Fruit fly (Drosophila melanogaster): ENCODE measurements around the gene Hmgcr.

Gene Hmgcr

DNA sequence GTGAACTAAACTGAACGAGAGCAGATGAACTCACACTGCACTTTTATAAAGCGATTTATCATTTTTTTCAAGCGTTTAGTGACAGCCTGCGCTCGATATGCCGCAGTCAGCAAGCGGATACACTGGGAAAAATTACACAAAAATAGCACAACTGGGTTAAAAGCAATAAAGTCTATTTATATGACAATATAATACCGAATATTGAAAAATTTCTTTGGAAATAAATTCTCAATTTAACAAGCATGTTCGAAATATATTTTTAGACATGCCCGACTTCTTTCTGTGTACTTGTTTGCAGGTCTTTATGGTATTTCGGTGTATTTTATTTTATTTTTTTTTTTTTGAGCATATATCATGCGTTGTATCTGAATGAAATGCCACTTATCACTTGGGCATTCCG is 19.2 kb upstream of the Hmgcr start (continued):
- peak; percentile 8 for TF ChIP-seq CG17802 (tag; optimal IDR thresholded peaks at IDR 0.05)
- TF ChIP-seq Asciz (GFP tag; optimal IDR thresholded peaks at IDR 0.05) = peak; percentile 29
- TF ChIP-seq CG11085 (GFP tag; IDR thresholded peaks at IDR 0.05) = 0 out of 2 replicates have a peak, but pooled peaks have one; percentile 35
- peak; percentile 31 for TF ChIP-seq CG4707 (GFP tag; optimal IDR thresholded peaks at IDR 0.05)
- TF ChIP-seq CG12391 (tag; optimal IDR thresholded peaks at IDR 0.05) = peak; percentile 75
- peak; percentile 57; the same call in 2 of the 3 replicates for TF ChIP-seq zfh1 (GFP tag; IDR thresholded peaks at IDR 0.05)
- TF ChIP-seq CG12236 (GFP tag; optimal IDR thresholded peaks at IDR 0.05) = no peak
- TF ChIP-seq BEAF-32 (GFP tag; optimal IDR thresholded peaks at IDR 0.05) = no peak
- no peak for TF ChIP-seq Dp (GFP tag; optimal IDR thresholded peaks at IDR 0.05)
- no peak for TF ChIP-seq Dref (GFP tag; IDR thresholded peaks at IDR 0.05)
- TF ChIP-seq CG15696 (tag; optimal IDR thresholded peaks at IDR 0.05) = peak; percentile 75
- TF ChIP-seq NfI (GFP tag; optimal IDR thresholded peaks at IDR 0.05) = peak; percentile 45
- peak; percentile 75; the same call in 2 of the 3 replicates for TF ChIP-seq ken (GFP tag; IDR thresholded peaks at IDR 0.05)
- peak; percentile 67 for TF ChIP-seq CG10979 (tag; optimal IDR thresholded peaks at IDR 0.05)
- peak; percentile 9; the same call in 1 of the 2 replicates for TF ChIP-seq HLH3B (GFP tag; IDR thresholded peaks at IDR 0.05)
- TF ChIP-seq sisA (GFP tag; IDR thresholded peaks at IDR 0.05) = peak; percentile 62
- no peak for TF ChIP-seq CHES-1-like (GFP tag; optimal IDR thresholded peaks at IDR 0.05)
- no peak for TF ChIP-seq CG12104 (GFP tag; optimal IDR thresholded peaks at IDR 0.05)
- no peak for TF ChIP-seq kni (GFP tag; optimal IDR thresholded peaks at IDR 0.05)
- TF ChIP-seq CG6854 (GFP tag; optimal IDR thresholded peaks at IDR 0.05) = no peak
- peak; percentile 47 to 65 for TF ChIP-seq dpn (GFP tag; optimal IDR thresholded peaks at IDR 0.05)
- TF ChIP-seq Dbx (GFP tag; IDR thresholded peaks at IDR 0.05) = no peak
- no peak for TF ChIP-seq TFAM (GFP tag; optimal IDR thresholded peaks at IDR 0.05)
- TF ChIP-seq insv (GFP tag; optimal IDR thresholded peaks at IDR 0.05) = no peak
- TF ChIP-seq Fer1 (GFP tag; optimal IDR thresholded peaks at IDR 0.05) = no peak
- TF ChIP-seq bbx (GFP tag; IDR thresholded peaks at IDR 0.05; ENCODE audit: partially characterized antibody) = no peak
- no peak for TF ChIP-seq Scr (GFP tag; IDR thresholded peaks at IDR 0.05; ENCODE audit: partially characterized antibody)
- TF ChIP-seq Neu2 (GFP tag; optimal IDR thresholded peaks at IDR 0.05; ENCODE audit: borderline replicate concordance) = no peak
- TF ChIP-seq Mad (GFP tag; optimal IDR thresholded peaks at IDR 0.05) = peak; percentile 62
- peak; percentile 40 for TF ChIP-seq Six4 (GFP tag; optimal IDR thresholded peaks at IDR 0.05)
- TF ChIP-seq CG7372 (GFP tag; IDR thresholded peaks at IDR 0.05) = no peak
- TF ChIP-seq eve (GFP tag; optimal IDR thresholded peaks at IDR 0.05) = peak in 1 of 2 experiments; percentile 64
- TF ChIP-seq repo (GFP tag; optimal IDR thresholded peaks at IDR 0.05) = no peak
- peak; percentile 26; the same call in 1 of the 3 replicates for TF ChIP-seq H15 (GFP tag; IDR thresholded peaks at IDR 0.05)
- TF ChIP-seq CG8290 (GFP tag; optimal IDR thresholded peaks at IDR 0.05) = peak; percentile 15
- peak in 1 of 2 experiments; percentile 59 for TF ChIP-seq CG8290 (tag; optimal IDR thresholded peaks at IDR 0.05)
- TF ChIP-seq CG10959 (GFP tag; IDR thresholded peaks at IDR 0.05) = peak; percentile 13; the same call in 1 of the 2 replicates
- TF ChIP-seq Gsc (GFP tag; IDR thresholded peaks at IDR 0.05) = no peak
- TF ChIP-seq CG18619 (GFP tag; optimal IDR thresholded peaks at IDR 0.05) = peak; percentile 41
- peak; percentile 47 for TF ChIP-seq bcd (GFP tag; optimal IDR thresholded peaks at IDR 0.05)
- TF ChIP-seq CG31365 (tag; optimal IDR thresholded peaks at IDR 0.05) = no peak
- no peak for TF ChIP-seq CG7745 (tag; optimal IDR thresholded peaks at IDR 0.05)
- peak; percentile 34; the same call in 1 of the 4 replicates for TF ChIP-seq Gug (GFP tag; IDR thresholded peaks at IDR 0.05)
- no peak for TF ChIP-seq crol (GFP tag; IDR thresholded peaks at IDR 0.05)
- peak; percentile 47; the same call in 1 of the 2 replicates for TF ChIP-seq CG11696 (GFP tag; IDR thresholded peaks at IDR 0.05)
- TF ChIP-seq Deaf1 (tag; optimal IDR thresholded peaks at IDR 0.05) = peak; percentile 4
- no peak for TF ChIP-seq B-H2 (GFP tag; optimal IDR thresholded peaks at IDR 0.05)
- no peak for TF ChIP-seq CG34224 (GFP tag; IDR thresholded peaks at IDR 0.05; ENCODE audit: partially characterized antibody)
- TF ChIP-seq dm (GFP tag; optimal IDR thresholded peaks at IDR 0.05) = no peak
- no peak for TF ChIP-seq Ada2b (GFP tag; IDR thresholded peaks at IDR 0.05)
- TF ChIP-seq vfl (GFP tag; optimal IDR thresholded peaks at IDR 0.05) = no peak
